Worm (Caenorhabditis elegans) whole organism, young adult: ENCODE measurements around the gene Y116A8A.4.

Source experiments
- F23B12.7 ChIP-seq: sonication (generic microtip); optimal IDR thresholded peaks from 2 replicates; lab custom pipeline; 2017; ENCODE audit warnings: missing genetic modification characterization, mild to moderate bottlenecking, missing compliant biosample characterization, antibody characterized with exemption, moderate library complexity; ENCODE audit not compliant: insufficient read depth
- him-1 ChIP-seq: sonication (generic microtip); optimal IDR thresholded peaks from 2 replicates; lab custom pipeline; 2016; ENCODE audit warnings: missing genotype, missing genetic modification reagents, missing genetic modification characterization, missing compliant biosample characterization
- lir-1 ChIP-seq: fragments of 200-800 bp; sonication (Bioruptor generic); conservative IDR thresholded peaks from 2 replicates; pipeline ENCODE4 v1.3.6; 2022; ENCODE audit warnings: missing genetic modification reagents, missing genetic modification characterization, missing compliant biosample characterization

ce11 chrIV:16776915-16777314 is 45.7 kb upstream of the Y116A8A.4 start:
- TF ChIP-seq lir-1 (GFP tag; lab: Robert Waterston, UW) = no peak
- TF ChIP-seq him-1 (tag; lab: Kevin White, UChicago) = no peak
- no peak for TF ChIP-seq F23B12.7 (tag; lab: Kevin White, UChicago)
